Worm (Caenorhabditis elegans) whole organism, L2 larva: ENCODE data around the gene fbxb-24.
A peak's percentile ranks its signal among the peaks of the same experiment; 100 is the strongest.

Experiments used
- C34F6.9 ChIP-seq: fragments of 150-350 bp; optimal IDR thresholded peaks from 2 replicates; lab custom pipeline; 2014; ENCODE audit warnings: missing biosample characterization, missing genetic modification characterization
- F13H6.1 ChIP-seq: sonication (generic microtip); optimal IDR thresholded peaks from 2 replicates; lab custom pipeline; 2016; ENCODE audit warnings: missing genetic modification characterization, missing compliant biosample characterization
- R02D3.7 ChIP-seq: fragments of 150-350 bp; optimal IDR thresholded peaks from 2 replicates; lab custom pipeline; 2014; ENCODE audit warnings: missing biosample characterization, missing genetic modification characterization
- Y55F3AM.14 ChIP-seq: fragments of 200-800 bp; sonication (Bioruptor generic); optimal IDR thresholded peaks from 2 replicates; lab custom pipeline; 2018; ENCODE audit warnings: mild to moderate bottlenecking, missing genetic modification characterization, missing compliant biosample characterization
- ZK546.5 ChIP-seq: sonication (generic microtip); optimal IDR thresholded peaks from 2 replicates; lab custom pipeline; 2017; ENCODE audit warnings: missing biosample characterization, missing genetic modification characterization
- alr-1 ChIP-seq: fragments of 150-350 bp; optimal IDR thresholded peaks from 2 replicates; lab custom pipeline; 2014; ENCODE audit warnings: missing biosample characterization, missing genetic modification characterization
- aly-2 ChIP-seq: fragments of 150-350 bp; optimal IDR thresholded peaks from 2 replicates; lab custom pipeline; 2014; ENCODE audit warnings: missing biosample characterization, missing genetic modification characterization
- ama-1 ChIP-seq: fragments of 150-350 bp; optimal IDR thresholded peaks from 2 replicates; lab custom pipeline; 2018; ENCODE audit warnings: inconsistent platforms
- blmp-1 ChIP-seq: sonication (generic microtip); optimal IDR thresholded peaks from 2 replicates; lab custom pipeline; 2017; ENCODE audit warnings: missing genetic modification characterization, mild to moderate bottlenecking, missing compliant biosample characterization, antibody characterized with exemption, moderate library complexity; ENCODE audit not compliant: insufficient read depth
- ceh-16 ChIP-seq: fragments of 150-350 bp; optimal IDR thresholded peaks from 2 replicates; lab custom pipeline; 2014; ENCODE audit warnings: missing biosample characterization, missing genetic modification characterization
- ceh-82 ChIP-seq: fragments of 150-350 bp; optimal IDR thresholded peaks from 2 replicates; lab custom pipeline; 2014; ENCODE audit warnings: missing biosample characterization, missing genetic modification characterization
- crh-2 ChIP-seq: sonication (generic microtip); optimal IDR thresholded peaks from 2 replicates; lab custom pipeline; 2017; ENCODE audit warnings: missing biosample characterization, missing genetic modification characterization
- dmd-4 ChIP-seq: sonication (generic microtip); optimal IDR thresholded peaks from 2 replicates; lab custom pipeline; 2017; ENCODE audit warnings: missing biosample characterization, missing genetic modification characterization
- egl-27 ChIP-seq: sonication (generic microtip); optimal IDR thresholded peaks from 3 replicates; lab custom pipeline; 2017; ENCODE audit warnings: missing biosample characterization, missing genetic modification reagents, missing genetic modification characterization
- elt-1 ChIP-seq: fragments of 150-350 bp; optimal IDR thresholded peaks from 2 replicates; lab custom pipeline; 2014; ENCODE audit warnings: missing biosample characterization, missing genetic modification characterization
- elt-3 ChIP-seq: sonication (generic microtip); optimal IDR thresholded peaks from 2 replicates; lab custom pipeline; 2017; ENCODE audit warnings: missing biosample characterization, missing genetic modification characterization
- fos-1 ChIP-seq: fragments of 150-350 bp; optimal IDR thresholded peaks from 2 replicates; lab custom pipeline; 2014; ENCODE audit warnings: missing biosample characterization, missing genetic modification characterization
- gmeb-1 ChIP-seq: fragments of 150-350 bp; optimal IDR thresholded peaks from 2 replicates; lab custom pipeline; 2014; ENCODE audit warnings: missing biosample characterization, missing genetic modification characterization
- lin-11 ChIP-seq: fragments of 150-350 bp; sonication (generic microtip); optimal IDR thresholded peaks from 2 replicates; lab custom pipeline; 2014; ENCODE audit warnings: missing biosample characterization, missing genetic modification characterization, inconsistent platforms, mixed read lengths
- lin-13 ChIP-seq: fragments of 150-350 bp; optimal IDR thresholded peaks from 2 replicates; lab custom pipeline; 2014; ENCODE audit warnings: missing biosample characterization, missing genetic modification reagents, missing genetic modification characterization
- lin-39 ChIP-seq: fragments of 150-350 bp; optimal IDR thresholded peaks from 2 replicates; lab custom pipeline; 2014; ENCODE audit warnings: missing biosample characterization, missing genetic modification reagents, missing genetic modification characterization
- lsy-2 ChIP-seq, 2 experiments: fragments of 150-350 bp in 1 of 2; sonication (generic microtip) in 1 of 2; optimal IDR thresholded peaks; 2 replicates each; lab custom pipeline; 2014 to 2017; ENCODE audit warnings: missing biosample characterization in 2 of 2, missing genetic modification characterization in 2 of 2
- mab-5 ChIP-seq: fragments of 150-350 bp; optimal IDR thresholded peaks from 2 replicates; lab custom pipeline; 2014; ENCODE audit warnings: missing biosample characterization, missing genetic modification characterization
- mbf-1 ChIP-seq: sonication (generic microtip); optimal IDR thresholded peaks from 2 replicates; lab custom pipeline; 2017; ENCODE audit warnings: missing biosample characterization, missing genetic modification characterization
- mdl-1 ChIP-seq, 2 experiments: fragments of 150-350 bp in 1 of 2; sonication (generic microtip) in 1 of 2; optimal IDR thresholded peaks; 2 replicates each; lab custom pipeline; 2017; ENCODE audit warnings: missing biosample characterization in 2 of 2, missing genetic modification characterization in 2 of 2
- nhr-10 ChIP-seq: sonication (generic microtip); optimal IDR thresholded peaks from 2 replicates; lab custom pipeline; 2017; ENCODE audit warnings: missing biosample characterization, missing genetic modification characterization
- nhr-11 ChIP-seq: fragments of 150-350 bp; optimal IDR thresholded peaks from 2 replicates; lab custom pipeline; 2014; ENCODE audit warnings: missing biosample characterization, missing genetic modification characterization
- nhr-12 ChIP-seq: fragments of 150-350 bp; optimal IDR thresholded peaks from 2 replicates; lab custom pipeline; 2014; ENCODE audit warnings: missing biosample characterization, missing genetic modification characterization
- nhr-129 ChIP-seq: fragments of 150-350 bp; optimal IDR thresholded peaks from 2 replicates; lab custom pipeline; 2014; ENCODE audit warnings: missing biosample characterization, missing genetic modification characterization
- nhr-21 ChIP-seq: fragments of 150-350 bp; optimal IDR thresholded peaks from 2 replicates; lab custom pipeline; 2014; ENCODE audit warnings: missing biosample characterization, missing genetic modification characterization
- nhr-23 ChIP-seq: fragments of 150-350 bp; optimal IDR thresholded peaks from 2 replicates; lab custom pipeline; 2014; ENCODE audit warnings: missing biosample characterization, missing genetic modification reagents, missing genetic modification characterization
- nhr-237 ChIP-seq: fragments of 150-350 bp; optimal IDR thresholded peaks from 2 replicates; lab custom pipeline; 2014; ENCODE audit warnings: missing biosample characterization, missing genetic modification characterization
- nhr-25 ChIP-seq: fragments of 150-350 bp; sonication (generic microtip); optimal IDR thresholded peaks from 3 replicates; lab custom pipeline; 2014; ENCODE audit warnings: missing biosample characterization, missing genetic modification characterization
- nhr-6 ChIP-seq: fragments of 150-350 bp; optimal IDR thresholded peaks from 2 replicates; lab custom pipeline; 2014; ENCODE audit warnings: missing biosample characterization, missing genetic modification characterization
- nhr-77 ChIP-seq: fragments of 150-350 bp; optimal IDR thresholded peaks from 2 replicates; lab custom pipeline; 2014; ENCODE audit warnings: missing biosample characterization, missing genetic modification characterization
- peb-1 ChIP-seq: fragments of 150-350 bp; optimal IDR thresholded peaks from 2 replicates; lab custom pipeline; 2014; ENCODE audit warnings: missing biosample characterization, missing genetic modification characterization
- sem-4 ChIP-seq: fragments of 150-350 bp; optimal IDR thresholded peaks from 2 replicates; lab custom pipeline; 2014; ENCODE audit warnings: missing biosample characterization, missing genetic modification reagents, missing genetic modification characterization
- skn-1 ChIP-seq: sonication (generic microtip); optimal IDR thresholded peaks from 2 replicates; lab custom pipeline; 2017; ENCODE audit warnings: missing biosample characterization, missing genetic modification characterization
- sma-3 ChIP-seq: sonication (generic microtip); optimal IDR thresholded peaks from 2 replicates; lab custom pipeline; 2016; ENCODE audit warnings: missing genetic modification reagents, missing genetic modification characterization, missing compliant biosample characterization
- sma-9 ChIP-seq, 2 experiments: fragments of 150-350 bp in 1 of 2; sonication (generic microtip) in 1 of 2; optimal IDR thresholded peaks; 2 replicates each; lab custom pipeline; 2014 to 2016; ENCODE audit warnings: missing genetic modification characterization in 2 of 2, mild to moderate bottlenecking in 1 of 2, missing biosample characterization in 1 of 2, missing compliant biosample characterization in 1 of 2, missing genetic modification reagents in 1 of 2, moderate library complexity in 1 of 2
- snpc-4 ChIP-seq: fragments of 150-350 bp; optimal IDR thresholded peaks from 2 replicates; lab custom pipeline; 2014; ENCODE audit warnings: missing biosample characterization, missing genetic modification characterization
- unc-39 ChIP-seq: fragments of 150-350 bp; optimal IDR thresholded peaks from 2 replicates; lab custom pipeline; 2014; ENCODE audit warnings: missing biosample characterization, missing genetic modification characterization
- unc-55 ChIP-seq: fragments of 150-350 bp; sonication (generic microtip); optimal IDR thresholded peaks from 3 replicates; lab custom pipeline; 2014; ENCODE audit warnings: missing biosample characterization, missing genetic modification reagents, missing genetic modification characterization
- unc-62 ChIP-seq: fragments of 150-350 bp; optimal IDR thresholded peaks from 2 replicates; lab custom pipeline; 2014; ENCODE audit warnings: missing biosample characterization, missing genetic modification reagents, missing genetic modification characterization
- zag-1 ChIP-seq: fragments of 150-350 bp; optimal IDR thresholded peaks from 2 replicates; lab custom pipeline; 2014; ENCODE audit warnings: missing biosample characterization, missing genetic modification characterization
- ztf-1 ChIP-seq: fragments of 200-800 bp; sonication (Bioruptor generic); conservative IDR thresholded peaks from 2 replicates; pipeline ENCODE4 v1.3.6; 2022; ENCODE audit warnings: missing genetic modification characterization, missing compliant biosample characterization
- ztf-11 ChIP-seq: sonication (generic microtip); optimal IDR thresholded peaks from 2 replicates; lab custom pipeline; 2017; ENCODE audit warnings: missing biosample characterization, missing genetic modification characterization
- ztf-4 ChIP-seq: fragments of 150-350 bp; optimal IDR thresholded peaks from 2 replicates; lab custom pipeline; 2014; ENCODE audit warnings: missing biosample characterization, missing genetic modification characterization

Gene fbxb-24

ce11 chrIII:11869231-11869912 is 39.4 kb upstream of the fbxb-24 start, which contains the start of gene taf-12:
taf-12 (minus strand) TSS chrIII:11869281.
- TF ChIP-seq dmd-4 (tag; lab: Kevin White, UChicago), result no peak
- TF ChIP-seq ztf-4, result no peak
- no peak for TF ChIP-seq sma-9 (GFP tag; optimal IDR thresholded peaks at IDR 0.05; lab: Kevin White, UChicago)
- TF ChIP-seq sma-9 (tag; optimal IDR thresholded peaks at IDR 0.05; lab: Kevin White, UChicago), result no peak
- TF ChIP-seq nhr-6 (tag; lab: Kevin White, UChicago), result no peak
- no peak for TF ChIP-seq elt-1
- no peak for TF ChIP-seq sma-3 (GFP tag; lab: Kevin White, UChicago)
- no peak for TF ChIP-seq nhr-25
- no peak for TF ChIP-seq nhr-21 (tag; lab: Kevin White, UChicago)
- no peak for TF ChIP-seq blmp-1 (tag; lab: Kevin White, UChicago)
- no peak for TF ChIP-seq F13H6.1 (tag; lab: Kevin White, UChicago)
- TF ChIP-seq ztf-1 (GFP tag; lab: Robert Waterston, UW), result no peak
- no peak for TF ChIP-seq egl-27 (tag; lab: Kevin White, UChicago)
- TF ChIP-seq mdl-1 (tag; optimal IDR thresholded peaks at IDR 0.05; lab: Kevin White, UChicago), result no peak
- no peak for TF ChIP-seq snpc-4
- TF ChIP-seq nhr-10, result no peak
- no peak for TF ChIP-seq unc-39 (tag; lab: Kevin White, UChicago)
- no peak for TF ChIP-seq sem-4 (tag; lab: Kevin White, UChicago)
- no peak for TF ChIP-seq nhr-11 (tag; lab: Kevin White, UChicago)
- TF ChIP-seq ZK546.5 (tag; lab: Kevin White, UChicago), result no peak
- TF ChIP-seq nhr-23 (tag; lab: Kevin White, UChicago), result no peak

- TF ChIP-seq nhr-129 (peak; percentile 94), mab-5 (peak; percentile 62), aly-2 (tag; lab: Kevin White, UChicago) (no peak), nhr-11 (tag; lab: Kevin White, UChicago) (no peak), nhr-23 (tag; lab: Kevin White, UChicago) (no peak), zag-1 (tag; lab: Kevin White, UChicago) (peak; percentile 67), fos-1 (tag; lab: Kevin White, UChicago) (peak; percentile 83), sma-3 (GFP tag; lab: Kevin White, UChicago) (peak; percentile 79), Y55F3AM.14 (peak; percentile 53), crh-2 (peak; percentile 93), elt-3 (no peak), lin-11 (no peak), unc-39 (tag; lab: Kevin White, UChicago) (no peak), ztf-1 (GFP tag; lab: Robert Waterston, UW) (no peak), nhr-12 (tag; lab: Kevin White, UChicago) (no peak), alr-1 (tag; lab: Kevin White, UChicago) (no peak), ceh-82 (tag; lab: Kevin White, UChicago) (peak; percentile 3), F13H6.1 (tag; lab: Kevin White, UChicago) (peak; percentile 91), nhr-237 (tag; lab: Kevin White, UChicago) (no peak), sem-4 (tag; lab: Kevin White, UChicago) (peak; percentile 94), lin-39 (tag; lab: Kevin White, UChicago) (no peak), ZK546.5 (tag; lab: Kevin White, UChicago) (no peak), nhr-10 (peak; percentile 10), gmeb-1 (tag; lab: Kevin White, UChicago) (peak; percentile 76), snpc-4 (peak; percentile 89), ztf-11 (tag; lab: Kevin White, UChicago) (no peak), R02D3.7 (tag; lab: Kevin White, UChicago) (no peak), blmp-1 (tag; lab: Kevin White, UChicago) (no peak), nhr-77 (tag; lab: Kevin White, UChicago) (no peak), ceh-16 (tag; lab: Kevin White, UChicago) (no peak), mdl-1 (tag; optimal IDR thresholded peaks at IDR 0.05; lab: Kevin White, UChicago) (peak in 1 of 2 experiments; percentile 65), elt-1 (no peak), unc-55 (GFP tag; lab: Kevin White, UChicago) (peak; percentile 89), egl-27 (tag; lab: Kevin White, UChicago) (peak; percentile 77), ztf-4 (no peak), mbf-1 (tag; lab: Kevin White, UChicago) (no peak), ama-1 (lab: Kevin White, UChicago) (no peak), nhr-6 (tag; lab: Kevin White, UChicago) (peak; percentile 29), dmd-4 (tag; lab: Kevin White, UChicago) (no peak), lsy-2 (tag; optimal IDR thresholded peaks at IDR 0.05; lab: Kevin White, UChicago) (peak; percentile 63 to 91), nhr-25 (no peak), lin-13 (peak; percentile 92), C34F6.9 (tag; lab: Kevin White, UChicago) (peak; percentile 94), nhr-21 (tag; lab: Kevin White, UChicago) (peak; percentile 59), peb-1 (tag; lab: Kevin White, UChicago) (no peak), sma-9 (GFP tag; optimal IDR thresholded peaks at IDR 0.05; lab: Kevin White, UChicago) (no peak), sma-9 (tag; optimal IDR thresholded peaks at IDR 0.05; lab: Kevin White, UChicago) (no peak), unc-62 (no peak), skn-1 (tag; lab: Kevin White, UChicago) (peak; percentile 58)
Observed at ce11 chrIII:11870009-11870408, 38.8 kb upstream of the fbxb-24 start.
